Worm (Caenorhabditis elegans): ENCODE data around the gene sri-10.

DNA sequence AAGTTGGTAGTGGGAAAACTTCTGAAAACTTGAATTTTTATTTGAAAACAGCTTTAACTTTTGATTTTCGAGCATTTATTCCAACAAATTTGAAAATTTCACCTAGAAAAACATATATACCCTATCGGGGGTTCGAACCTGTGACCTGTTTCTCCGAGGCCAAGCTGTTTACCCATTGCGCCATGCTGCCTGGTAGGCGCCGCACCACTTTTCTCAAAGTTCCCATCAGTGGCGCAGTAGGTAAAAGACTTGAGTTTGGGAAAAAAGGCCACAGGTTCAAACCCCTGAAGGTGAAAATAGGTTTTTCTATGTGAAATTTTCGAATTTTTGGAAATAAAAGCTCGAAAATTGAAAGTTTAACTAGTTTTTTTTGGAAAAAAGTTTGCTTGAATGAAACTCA lies 25.7 kb downstream of the sri-10 start:
- TF ChIP-seq hlh-6 (tag; optimal IDR thresholded peaks at IDR 0.05) (no peak), unc-86 (tag; optimal IDR thresholded peaks at IDR 0.05) (no peak), pqm-1 (tag; optimal IDR thresholded peaks at IDR 0.05) (no peak)
